Worm (Caenorhabditis elegans): ENCODE data around the gene Y59A8A.8.
A peak's percentile ranks its signal among the peaks of the same experiment; 100 is the strongest.

The Y59A8A.8 gene

DNA sequence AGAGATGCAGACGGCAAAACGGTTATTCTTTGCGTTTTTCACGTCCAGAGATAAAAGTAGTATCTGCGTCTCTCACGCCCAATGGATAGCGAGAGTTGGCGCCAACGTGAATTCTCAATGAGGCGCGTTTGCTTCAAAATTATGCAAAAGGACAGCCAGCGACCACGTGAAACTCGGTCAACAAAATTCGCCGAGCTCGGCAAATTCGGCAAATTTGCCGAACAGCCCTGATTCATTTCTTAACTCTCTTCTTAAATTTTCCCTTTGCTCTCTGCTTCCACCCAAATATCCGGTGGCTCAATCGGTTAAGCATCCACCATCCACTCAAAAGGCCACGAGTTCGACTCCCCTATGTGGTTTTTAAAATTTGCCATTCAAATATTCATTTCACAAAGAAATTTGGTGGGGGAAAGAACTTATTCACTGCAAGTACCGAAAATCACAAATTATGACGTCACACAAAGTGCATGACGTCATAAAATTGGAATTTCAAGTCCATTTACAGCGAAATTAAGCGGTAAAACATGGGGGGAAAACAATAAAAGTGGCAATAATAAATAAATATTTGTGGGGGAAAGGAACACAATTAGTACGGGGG, 19.9 kb upstream of the Y59A8A.8 start:
- no peak for TF ChIP-seq aly-1 (tag; optimal IDR thresholded peaks at IDR 0.05)

DNA sequence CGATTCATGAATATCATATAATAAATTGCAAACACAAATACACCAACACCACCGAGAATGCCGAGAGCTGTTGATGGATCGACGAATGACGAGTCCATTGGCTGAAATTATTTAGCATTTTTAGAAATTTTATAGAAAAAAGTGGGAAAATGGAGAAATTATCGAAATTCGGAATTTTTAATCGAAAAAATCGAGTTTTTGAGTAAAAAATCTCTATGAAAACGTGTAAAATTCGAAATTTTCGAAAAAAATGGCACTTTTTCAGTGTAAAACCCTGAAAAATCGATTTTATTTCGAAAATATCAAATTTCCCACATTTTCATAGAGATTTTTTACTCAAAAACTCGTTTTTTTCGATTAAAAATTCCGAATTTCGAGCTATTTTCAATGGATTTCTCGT, 9.5 kb upstream of the Y59A8A.8 start, which contains the start of gene tcc-1:
Gene tcc-1 (minus strand): TSS at position 101 of the 400 bp plus-strand sequence.
- no peak for TF ChIP-seq tbx-37 (GFP tag; conservative IDR thresholded peaks at IDR 0.05)

ce11 chrV:17857901-17858300, 7.5 kb upstream of the Y59A8A.8 start:
- TF ChIP-seq scrt-1 (GFP tag; IDR thresholded peaks at IDR 0.05) (no peak), ets-7 (tag; optimal IDR thresholded peaks at IDR 0.05) (no peak), tbx-37 (GFP tag; conservative IDR thresholded peaks at IDR 0.05) (peak; percentile 25; the same call in 1 of the 2 replicates), ceh-36 (tag; optimal IDR thresholded peaks at IDR 0.05) (no peak), B0310.2 (tag; optimal IDR thresholded peaks at IDR 0.05) (no peak), F13C5.2 (tag; optimal IDR thresholded peaks at IDR 0.05) (no peak), tra-4 (tag; optimal IDR thresholded peaks at IDR 0.05) (no peak), hnd-1 (tag; optimal IDR thresholded peaks at IDR 0.05) (no peak)

DNA sequence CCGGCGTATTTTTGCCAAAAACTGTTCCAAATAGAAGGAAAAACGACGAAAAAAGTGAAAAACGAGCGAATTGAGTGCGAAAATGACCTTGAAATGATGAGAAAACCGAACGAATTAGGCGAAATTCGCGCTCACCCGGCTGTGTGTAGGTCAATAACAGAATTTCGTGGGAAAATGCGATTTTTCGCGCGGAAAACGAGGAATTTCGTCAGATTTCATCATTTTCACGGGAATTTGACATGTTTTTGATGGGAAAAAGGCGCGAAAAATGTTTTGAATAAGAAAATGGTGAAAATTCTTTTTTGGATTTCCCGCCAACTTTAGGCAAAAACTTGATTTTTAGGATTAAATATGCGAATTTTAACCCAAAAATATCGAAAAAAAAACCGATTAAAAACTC, 6.3 kb upstream of the Y59A8A.8 start:
- TF ChIP-seq B0310.2 (tag; optimal IDR thresholded peaks at IDR 0.05) = no peak
- TF ChIP-seq tra-4 (tag; optimal IDR thresholded peaks at IDR 0.05) = no peak
- TF ChIP-seq scrt-1 (GFP tag; IDR thresholded peaks at IDR 0.05) = no peak
- TF ChIP-seq tbx-11 (GFP tag; IDR thresholded peaks at IDR 0.05) = no peak
- TF ChIP-seq ets-7 (tag; optimal IDR thresholded peaks at IDR 0.05) = no peak
- no peak for TF ChIP-seq ceh-36 (tag; optimal IDR thresholded peaks at IDR 0.05)
- no peak for TF ChIP-seq flt-1 (GFP tag; IDR thresholded peaks at IDR 0.05)
- no peak for TF ChIP-seq F13C5.2 (tag; optimal IDR thresholded peaks at IDR 0.05)
- TF ChIP-seq sea-1 (GFP tag; conservative IDR thresholded peaks at IDR 0.05) = no peak
- no peak for TF ChIP-seq ceh-13 (GFP tag; optimal IDR thresholded peaks at IDR 0.05)
- TF ChIP-seq aly-1 (tag; optimal IDR thresholded peaks at IDR 0.05) = no peak
- no peak for TF ChIP-seq hmbx-1 (tag; optimal IDR thresholded peaks at IDR 0.05)
- no peak for TF ChIP-seq ama-1 (optimal IDR thresholded peaks at IDR 0.05)
- no peak for TF ChIP-seq tbx-37 (GFP tag; conservative IDR thresholded peaks at IDR 0.05)
- no peak for TF ChIP-seq hmg-4 (GFP tag; optimal IDR thresholded peaks at IDR 0.05)
- no peak for TF ChIP-seq pes-1 (GFP tag; IDR thresholded peaks at IDR 0.05)
- TF ChIP-seq hnd-1 (tag; optimal IDR thresholded peaks at IDR 0.05) = no peak

- TF ChIP-seq tbx-11 (GFP tag; IDR thresholded peaks at IDR 0.05) = no peak
- no peak for TF ChIP-seq ama-1 (optimal IDR thresholded peaks at IDR 0.05)
- no peak for TF ChIP-seq B0310.2 (tag; optimal IDR thresholded peaks at IDR 0.05)
- no peak for TF ChIP-seq ets-7 (tag; optimal IDR thresholded peaks at IDR 0.05)
- TF ChIP-seq flt-1 (GFP tag; IDR thresholded peaks at IDR 0.05) = no peak
- TF ChIP-seq hmbx-1 (tag; optimal IDR thresholded peaks at IDR 0.05) = no peak
- no peak for TF ChIP-seq tra-4 (tag; optimal IDR thresholded peaks at IDR 0.05)
- no peak for TF ChIP-seq tbx-37 (GFP tag; conservative IDR thresholded peaks at IDR 0.05)
These were observed 5.9 kb upstream of the Y59A8A.8 start for ce11 chrV:17859519-17859918.

DNA sequence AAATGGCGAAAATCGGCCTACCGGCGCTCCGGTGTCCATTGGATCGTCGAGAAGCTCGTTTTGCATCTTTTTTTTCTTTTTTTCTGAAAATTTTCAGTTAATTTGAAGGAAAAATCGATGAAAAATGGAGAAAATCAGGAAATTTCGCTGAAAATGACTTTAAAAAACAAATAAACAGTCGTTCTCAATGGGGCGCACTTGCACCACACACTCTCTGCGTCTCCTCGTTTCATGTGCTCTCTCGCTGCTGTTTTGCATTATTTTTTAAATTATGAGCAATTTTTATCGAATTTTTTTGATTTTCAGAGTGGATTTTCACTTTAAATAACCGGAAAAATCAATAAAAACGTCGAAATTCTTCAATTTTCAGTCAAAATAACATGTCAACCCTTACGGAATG, 5.2 kb downstream of the Y59A8A.8 start, which contains the start of gene csn-1:
Gene csn-1 (minus strand): TSS at position 83 of the 400 bp plus-strand sequence.
- TF ChIP-seq hmg-4 (GFP tag; optimal IDR thresholded peaks at IDR 0.05) = no peak
- TF ChIP-seq tbx-11 (GFP tag; IDR thresholded peaks at IDR 0.05) = no peak
- TF ChIP-seq ceh-13 (GFP tag; optimal IDR thresholded peaks at IDR 0.05) = no peak
- TF ChIP-seq aly-1 (tag; optimal IDR thresholded peaks at IDR 0.05) = no peak
- TF ChIP-seq hmbx-1 (tag; optimal IDR thresholded peaks at IDR 0.05) = no peak
- no peak for TF ChIP-seq hnd-1 (tag; optimal IDR thresholded peaks at IDR 0.05)
- TF ChIP-seq ets-7 (tag; optimal IDR thresholded peaks at IDR 0.05) = no peak
- no peak for TF ChIP-seq tbx-37 (GFP tag; conservative IDR thresholded peaks at IDR 0.05)
- no peak for TF ChIP-seq F13C5.2 (tag; optimal IDR thresholded peaks at IDR 0.05)
- TF ChIP-seq flt-1 (GFP tag; IDR thresholded peaks at IDR 0.05) = no peak
- TF ChIP-seq ceh-36 (tag; optimal IDR thresholded peaks at IDR 0.05) = no peak
- TF ChIP-seq scrt-1 (GFP tag; IDR thresholded peaks at IDR 0.05) = no peak
- TF ChIP-seq B0310.2 (tag; optimal IDR thresholded peaks at IDR 0.05) = no peak
- TF ChIP-seq tra-4 (tag; optimal IDR thresholded peaks at IDR 0.05) = no peak
- no peak for TF ChIP-seq sea-1 (GFP tag; conservative IDR thresholded peaks at IDR 0.05)
- no peak for TF ChIP-seq pes-1 (GFP tag; IDR thresholded peaks at IDR 0.05)
- TF ChIP-seq ama-1 (optimal IDR thresholded peaks at IDR 0.05) = no peak

DNA sequence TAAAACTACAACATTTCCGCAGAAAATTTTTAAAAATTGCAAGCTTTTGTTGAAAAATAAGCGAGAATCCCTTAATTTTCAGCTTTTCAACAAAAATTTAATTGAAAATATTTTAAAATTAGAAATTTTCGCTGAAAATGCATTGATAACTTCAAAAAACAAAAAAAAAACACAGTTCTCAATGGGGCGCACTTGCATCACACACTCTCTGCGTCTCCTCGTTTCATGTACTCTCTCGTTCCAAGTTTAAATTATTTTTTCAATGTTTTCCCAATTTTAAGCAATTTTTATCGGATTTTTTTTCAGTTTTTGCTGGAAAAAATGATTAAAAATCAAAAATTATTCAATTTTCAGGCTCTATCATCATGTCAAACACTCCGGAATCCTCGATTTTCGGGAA, 5.6 kb downstream of the Y59A8A.8 start, which contains the start of gene phf-14:
Gene phf-14 (plus strand): TSS at position 345 of the 400 bp plus-strand sequence.
- TF ChIP-seq scrt-1 (GFP tag; IDR thresholded peaks at IDR 0.05) (no peak), F13C5.2 (tag; optimal IDR thresholded peaks at IDR 0.05) (peak; percentile 43), hnd-1 (tag; optimal IDR thresholded peaks at IDR 0.05) (no peak)

DNA sequence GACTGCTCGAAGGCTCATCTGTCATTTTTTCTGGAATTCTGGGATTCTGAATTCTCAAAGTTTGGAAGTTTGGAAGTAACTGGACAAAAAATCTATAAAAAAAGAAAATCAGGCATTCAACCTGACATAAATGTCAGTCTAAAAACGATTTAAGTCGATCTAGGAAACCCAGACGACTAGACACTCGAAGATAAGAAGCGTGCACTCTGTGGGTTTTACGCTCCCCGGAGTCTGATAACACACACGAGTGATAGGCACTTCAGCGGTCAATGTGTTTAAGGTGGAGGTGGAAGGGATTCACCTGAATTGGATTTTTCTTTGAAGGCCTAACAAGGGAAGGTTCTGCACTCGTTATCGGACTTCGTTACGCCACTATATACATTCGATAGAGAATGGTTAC, 23.5 kb downstream of the Y59A8A.8 start, which contains the start of gene C06H5.6:
Gene C06H5.6 (minus strand): TSS at position 46 of the 400 bp plus-strand sequence.
- TF ChIP-seq tra-4 (tag; optimal IDR thresholded peaks at IDR 0.05) (no peak), ama-1 (optimal IDR thresholded peaks at IDR 0.05) (no peak), F13C5.2 (tag; optimal IDR thresholded peaks at IDR 0.05) (no peak), pes-1 (GFP tag; IDR thresholded peaks at IDR 0.05) (no peak), tbx-37 (GFP tag; conservative IDR thresholded peaks at IDR 0.05) (no peak), hmg-4 (GFP tag; optimal IDR thresholded peaks at IDR 0.05) (no peak), flt-1 (GFP tag; IDR thresholded peaks at IDR 0.05) (no peak), ceh-13 (GFP tag; optimal IDR thresholded peaks at IDR 0.05) (no peak), ets-7 (tag; optimal IDR thresholded peaks at IDR 0.05) (no peak), sea-1 (GFP tag; conservative IDR thresholded peaks at IDR 0.05) (no peak), aly-1 (tag; optimal IDR thresholded peaks at IDR 0.05) (no peak), B0310.2 (tag; optimal IDR thresholded peaks at IDR 0.05) (no peak), scrt-1 (GFP tag; IDR thresholded peaks at IDR 0.05) (no peak), hmbx-1 (tag; optimal IDR thresholded peaks at IDR 0.05) (no peak), tbx-11 (GFP tag; IDR thresholded peaks at IDR 0.05) (no peak), ceh-36 (tag; optimal IDR thresholded peaks at IDR 0.05) (no peak), hnd-1 (tag; optimal IDR thresholded peaks at IDR 0.05) (no peak)

Data from whole organism, early embryonic.